Fruit fly (Drosophila melanogaster) whole organism, embryonic: ENCODE data around the gene CG4629.
A peak's percentile ranks its signal among the peaks of the same experiment; 100 is the strongest.

Source experiments
- C15 ChIP-seq: fragments of 200-800 bp; sonication (Bioruptor generic); IDR thresholded peaks from 3 replicates; pipeline ENCODE4 v1.3.6; 2022; ENCODE audit warnings: missing biosample characterization, missing genetic modification characterization
- CG10209 ChIP-seq: fragments of 200-800 bp; sonication (Bioruptor generic); optimal IDR thresholded peaks from 3 replicates; lab custom pipeline; 2017; ENCODE audit warnings: missing biosample characterization, mild to moderate bottlenecking, missing genetic modification characterization, missing genetic modification reagents
- CG11695 ChIP-seq: fragments of 200-800 bp; sonication (Bioruptor generic); IDR thresholded peaks from 3 replicates; pipeline ENCODE4 v1.3.6; 2022; ENCODE audit warnings: missing biosample characterization, missing genetic modification characterization
- CG11723 ChIP-seq: fragments of 200-800 bp; sonication (Bioruptor generic); optimal IDR thresholded peaks from 2 replicates; lab custom pipeline; 2017; ENCODE audit warnings: missing biosample characterization, mild to moderate bottlenecking, missing genetic modification characterization
- CG12071 ChIP-seq: fragments of 200-800 bp; sonication (Bioruptor generic); optimal IDR thresholded peaks from 3 replicates; lab custom pipeline; 2018; ENCODE audit warnings: missing biosample characterization, mild to moderate bottlenecking, missing genetic modification characterization
- CG14710 ChIP-seq: fragments of 200-800 bp; sonication (Bioruptor generic); optimal IDR thresholded peaks from 3 replicates; lab custom pipeline; 2019; ENCODE audit warnings: missing biosample characterization, mild to moderate bottlenecking, missing genetic modification characterization, moderate library complexity
- CG18599 ChIP-seq: fragments of 200-800 bp; sonication (Bioruptor generic); optimal IDR thresholded peaks from 3 replicates; lab custom pipeline; 2017; ENCODE audit warnings: missing biosample characterization, missing genetic modification characterization, mild to moderate bottlenecking, moderate library complexity, missing genetic modification reagents
- CG2678 ChIP-seq: fragments of 200-800 bp; sonication (Bioruptor generic); optimal IDR thresholded peaks from 3 replicates; lab custom pipeline; 2019; ENCODE audit warnings: missing biosample characterization, mild to moderate bottlenecking, missing genetic modification characterization, moderate library complexity
- CG2712 ChIP-seq: fragments of 200-800 bp; optimal IDR thresholded peaks from 3 replicates; lab custom pipeline; 2019; ENCODE audit warnings: missing biosample characterization, mild to moderate bottlenecking, missing genetic modification characterization, moderate library complexity
- CG31388 ChIP-seq: fragments of 200-800 bp; sonication (Bioruptor generic); optimal IDR thresholded peaks from 2 replicates; lab custom pipeline; 2016; ENCODE audit warnings: missing biosample characterization, missing genetic modification characterization
- CG3281 ChIP-seq: fragments of 200-800 bp; sonication (Bioruptor generic); optimal IDR thresholded peaks from 3 replicates; lab custom pipeline; 2017; ENCODE audit warnings: missing biosample characterization, mild to moderate bottlenecking, missing genetic modification characterization
- CG4730 ChIP-seq: fragments of 200-800 bp; sonication (Bioruptor generic); IDR thresholded peaks from 2 replicates; pipeline ENCODE4 v1.3.6; 2022; ENCODE audit warnings: missing biosample characterization, missing genetic modification characterization
- CG8924 ChIP-seq: fragments of 200-800 bp; optimal IDR thresholded peaks from 3 replicates; lab custom pipeline; 2019; ENCODE audit warnings: missing biosample characterization, mild to moderate bottlenecking, missing genetic modification characterization, moderate library complexity
- CG9437 ChIP-seq: fragments of 200-800 bp; sonication (Bioruptor generic); optimal IDR thresholded peaks from 2 replicates; lab custom pipeline; 2018; ENCODE audit warnings: missing biosample characterization, mild to moderate bottlenecking, missing genetic modification characterization
- CG9727 ChIP-seq: fragments of 200-800 bp; sonication (Bioruptor generic); optimal IDR thresholded peaks from 3 replicates; lab custom pipeline; 2017; ENCODE audit warnings: missing biosample characterization, mild to moderate bottlenecking, missing genetic modification characterization
- CoRest ChIP-seq: fragments of 200-800 bp; sonication (Bioruptor generic); optimal IDR thresholded peaks from 3 replicates; lab custom pipeline; 2018; ENCODE audit warnings: missing biosample characterization, mild to moderate bottlenecking, missing genetic modification characterization, moderate library complexity
- D ChIP-seq, 2 experiments: fragments of 200-800 bp in 1 of 2; fragments of >200 bp in 1 of 2; sonication (Bioruptor generic) in 1 of 2; optimal IDR thresholded peaks; 2 replicates in 1 of 2; 3 replicates in 1 of 2; lab custom pipeline; 2017; ENCODE audit warnings: mild to moderate bottlenecking in 1 of 2, missing biosample characterization in 1 of 2, missing genetic modification characterization in 1 of 2, missing genetic modification reagents in 1 of 2
- Deaf1 ChIP-seq: fragments of 200-800 bp; optimal IDR thresholded peaks from 3 replicates; lab custom pipeline; 2019; ENCODE audit warnings: missing biosample characterization, mild to moderate bottlenecking, missing genetic modification characterization, moderate library complexity
- Fer1 ChIP-seq: fragments of 200-800 bp; sonication (Bioruptor generic); optimal IDR thresholded peaks from 2 replicates; lab custom pipeline; 2017; ENCODE audit warnings: missing biosample characterization, mild to moderate bottlenecking, missing genetic modification characterization
- Gsc ChIP-seq: fragments of 200-800 bp; sonication (Bioruptor generic); IDR thresholded peaks from 2 replicates; pipeline ENCODE4 v1.3.6; 2022; ENCODE audit warnings: missing biosample characterization, missing genetic modification characterization
- Mrtf ChIP-seq: fragments of 200-800 bp; sonication (Bioruptor generic); IDR thresholded peaks from 3 replicates; pipeline ENCODE4 v1.3.6; 2022; ENCODE audit warnings: missing biosample characterization, missing genetic modification characterization
- PHDP ChIP-seq: fragments of 200-800 bp; sonication (Bioruptor generic); optimal IDR thresholded peaks from 3 replicates; lab custom pipeline; 2018; ENCODE audit warnings: missing biosample characterization, mild to moderate bottlenecking, missing genetic modification characterization, moderate library complexity
- Pdp1 ChIP-seq, 2 experiments: fragments of 200-800 bp; sonication (Bioruptor generic); optimal IDR thresholded peaks; 3 replicates each; lab custom pipeline; 2016; ENCODE audit warnings: missing biosample characterization in 2 of 2, missing genetic modification characterization in 2 of 2, mild to moderate bottlenecking in 1 of 2, moderate library complexity in 1 of 2
- Sox102F ChIP-seq: fragments of 200-800 bp; sonication (Bioruptor generic); optimal IDR thresholded peaks from 2 replicates; lab custom pipeline; 2018; ENCODE audit warnings: missing biosample characterization, mild to moderate bottlenecking, missing genetic modification characterization, moderate library complexity
- TFAM ChIP-seq: fragments of 200-800 bp; sonication (Bioruptor generic); optimal IDR thresholded peaks from 2 replicates; lab custom pipeline; 2017; ENCODE audit warnings: missing biosample characterization, missing genetic modification characterization, inconsistent platforms
- abd-A ChIP-seq: fragments of 200-800 bp; sonication (Bioruptor generic); optimal IDR thresholded peaks from 3 replicates; lab custom pipeline; 2019; ENCODE audit warnings: missing biosample characterization, mild to moderate bottlenecking, missing genetic modification characterization, moderate library complexity
- ash1 ChIP-seq: fragments of 200-800 bp; sonication (Bioruptor generic); optimal IDR thresholded peaks from 2 replicates; lab custom pipeline; 2018; ENCODE audit warnings: missing biosample characterization, mild to moderate bottlenecking, missing genetic modification characterization
- az2 ChIP-seq: fragments of 200-800 bp; sonication (Bioruptor generic); optimal IDR thresholded peaks from 3 replicates; lab custom pipeline; 2016; ENCODE audit warnings: missing biosample characterization, missing genetic modification characterization
- chinmo ChIP-seq: fragments of 200-800 bp; sonication (Bioruptor generic); IDR thresholded peaks from 4 replicates; pipeline ENCODE4 v1.3.6; 2022; ENCODE audit warnings: missing biosample characterization, missing genetic modification characterization; ENCODE audit not compliant: partially characterized antibody
- dmrt99B ChIP-seq: fragments of 200-800 bp; sonication (Bioruptor generic); optimal IDR thresholded peaks from 2 replicates; lab custom pipeline; 2018; ENCODE audit warnings: missing biosample characterization, mild to moderate bottlenecking, missing genetic modification characterization, moderate library complexity
- ewg ChIP-seq: fragments of 200-800 bp; sonication (Bioruptor generic); optimal IDR thresholded peaks from 3 replicates; lab custom pipeline; 2017; ENCODE audit warnings: mild to moderate bottlenecking, missing biosample characterization, missing genetic modification reagents, missing genetic modification characterization
- gem ChIP-seq: fragments of 200-800 bp; sonication (Bioruptor generic); optimal IDR thresholded peaks from 2 replicates; lab custom pipeline; 2019; ENCODE audit warnings: missing biosample characterization, mild to moderate bottlenecking, missing genetic modification characterization, moderate library complexity
- lab ChIP-seq: fragments of 200-800 bp; sonication (Bioruptor generic); optimal IDR thresholded peaks from 3 replicates; lab custom pipeline; 2017; ENCODE audit warnings: missing biosample characterization, missing genetic modification characterization, mild to moderate bottlenecking, moderate library complexity, missing genetic modification reagents
- mirr ChIP-seq: fragments of 200-800 bp; sonication (Bioruptor generic); optimal IDR thresholded peaks from 3 replicates; lab custom pipeline; 2018; ENCODE audit warnings: missing biosample characterization, mild to moderate bottlenecking, missing genetic modification characterization
- nau ChIP-seq: fragments of 200-800 bp; sonication (Bioruptor generic); optimal IDR thresholded peaks from 3 replicates; lab custom pipeline; 2017; ENCODE audit warnings: missing biosample characterization, mild to moderate bottlenecking, missing genetic modification characterization, missing genetic modification reagents
- nerfin-1 ChIP-seq: fragments of 200-800 bp; sonication (Bioruptor generic); optimal IDR thresholded peaks from 3 replicates; lab custom pipeline; 2019; ENCODE audit warnings: missing biosample characterization, mild to moderate bottlenecking, missing genetic modification characterization, moderate library complexity
- prd ChIP-seq, 3 experiments: fragments of >200 bp in 2 of 3; fragments of 200-800 bp in 1 of 3; sonication (Bioruptor generic) in 1 of 3; optimal IDR thresholded peaks in 2 of 3; IDR thresholded peaks in 1 of 3; 2 replicates in 2 of 3; 3 replicates in 1 of 3; pipeline versions ENCODE4 v1.3.6 to Lab custom; 2017 to 2022; ENCODE audit warnings: missing biosample characterization in 1 of 3, missing genetic modification characterization in 1 of 3
- pros ChIP-seq: fragments of 200-800 bp; sonication (Bioruptor generic); optimal IDR thresholded peaks from 3 replicates; lab custom pipeline; 2019; ENCODE audit warnings: missing biosample characterization, mild to moderate bottlenecking, missing genetic modification characterization, moderate library complexity
- row ChIP-seq: fragments of 200-800 bp; sonication (Bioruptor generic); IDR thresholded peaks from 3 replicates; pipeline ENCODE4 v1.3.6; 2022; ENCODE audit warnings: missing biosample characterization, missing genetic modification characterization
- scrt ChIP-seq: fragments of 200-800 bp; sonication (Bioruptor generic); optimal IDR thresholded peaks from 2 replicates; lab custom pipeline; 2018; ENCODE audit warnings: missing biosample characterization, mild to moderate bottlenecking, missing genetic modification characterization, moderate library complexity
- slbo ChIP-seq: fragments of 200-800 bp; sonication (Bioruptor generic); IDR thresholded peaks from 2 replicates; pipeline ENCODE4 v1.3.6; 2022; ENCODE audit warnings: missing biosample characterization, missing genetic modification characterization

Gene CG4629

dm6 chr2L:1135495-1135894 is 33.2 kb upstream of the CG4629 start (continued):
- TF ChIP-seq D (optimal IDR thresholded peaks at IDR 0.05; lab: Kevin White, UChicago), result no peak
- no peak for TF ChIP-seq D (GFP tag; optimal IDR thresholded peaks at IDR 0.05; lab: Kevin White, UChicago)
- no peak for TF ChIP-seq CG14710 (tag; lab: Kevin White, UChicago)
- TF ChIP-seq row (GFP tag; lab: Robert Waterston, UW), result 0 out of 3 replicates have a peak, but pooled peaks have one; percentile 33
- TF ChIP-seq Sox102F (GFP tag; lab: Kevin White, UChicago), result peak; percentile 40
- peak; percentile 15 for TF ChIP-seq CoRest (tag; lab: Kevin White, UChicago)
- TF ChIP-seq slbo (GFP tag; lab: Robert Waterston, UW), result peak; percentile 32; the same call in 1 of the 2 replicates
- peak; percentile 17 for TF ChIP-seq dmrt99B (tag; lab: Kevin White, UChicago)
- peak; percentile 29 for TF ChIP-seq CG9727 (GFP tag; lab: Kevin White, UChicago)
- peak; percentile 19 for TF ChIP-seq CG2712
- TF ChIP-seq az2 (GFP tag; lab: Kevin White, UChicago), result peak; percentile 8
- peak; percentile 50 for TF ChIP-seq Fer1
- peak; percentile 44 for TF ChIP-seq CG8924 (tag; lab: Kevin White, UChicago)
- no peak for TF ChIP-seq nau (GFP tag; lab: Kevin White, UChicago)
- TF ChIP-seq CG10209, result peak; percentile 31
- no peak for TF ChIP-seq mirr
- TF ChIP-seq TFAM (GFP tag; lab: Kevin White, UChicago), result no peak
- no peak for TF ChIP-seq CG9437 (GFP tag; lab: Kevin White, UChicago)
- peak; percentile 35 for TF ChIP-seq PHDP (tag; lab: Kevin White, UChicago)
- peak; percentile 60 for TF ChIP-seq CG2678
- TF ChIP-seq gem (tag; lab: Kevin White, UChicago), result peak; percentile 65
- TF ChIP-seq CG3281, result peak; percentile 47
- no peak for TF ChIP-seq prd (optimal IDR thresholded peaks at IDR 0.05; lab: Kevin White, UChicago)
- 0 out of 3 replicates have a peak, but pooled peaks have one; percentile 10 for TF ChIP-seq prd (GFP tag; IDR thresholded peaks at IDR 0.05; lab: Robert Waterston, UW)

- no peak for TF ChIP-seq CG31388
- TF ChIP-seq pros (GFP tag; lab: Kevin White, UChicago), result no peak
- TF ChIP-seq Deaf1, result peak; percentile 15
- peak; percentile 37; the same call in 1 of the 3 replicates for TF ChIP-seq row (GFP tag; lab: Robert Waterston, UW)
- TF ChIP-seq Gsc, result no peak
- TF ChIP-seq CG11695 (GFP tag; lab: Robert Waterston, UW), result no peak
- TF ChIP-seq CG11723 (GFP tag; lab: Kevin White, UChicago), result no peak
- peak; percentile 22 for TF ChIP-seq lab
- peak in 1 of 2 experiments; percentile 3 for TF ChIP-seq Pdp1 (GFP tag; optimal IDR thresholded peaks at IDR 0.05; lab: Kevin White, UChicago)
- TF ChIP-seq nerfin-1 (tag; lab: Kevin White, UChicago), result no peak
- no peak for TF ChIP-seq CG12071 (GFP tag; lab: Kevin White, UChicago)
- peak; percentile 60 for TF ChIP-seq ewg (GFP tag; lab: Kevin White, UChicago)
- 0 out of 4 replicates have a peak, but pooled peaks have one; percentile 11 for TF ChIP-seq chinmo (GFP tag; lab: Robert Waterston, UW)
- TF ChIP-seq CG4730 (GFP tag; lab: Robert Waterston, UW), result no peak
- peak; percentile 9 for TF ChIP-seq abd-A
- TF ChIP-seq Mrtf, result 0 out of 3 replicates have a peak, but pooled peaks have one; percentile 5
- peak; percentile 83 for TF ChIP-seq scrt (GFP tag; lab: Kevin White, UChicago)
- no peak for TF ChIP-seq ash1 (GFP tag; lab: Kevin White, UChicago)
- TF ChIP-seq CG18599, result peak; percentile 16
- no peak for TF ChIP-seq C15 (GFP tag; lab: Robert Waterston, UW)
These were observed 31.9 kb upstream of the CG4629 start, which contains the start of the genes Iris and CG4577 for dm6 chr2L:1134011-1134743. TSS of gene Iris (minus strand) at chr2L:1134098. TSS of gene CG4577 (plus strand) at chr2L:1134693.
